Fruit fly (Drosophila melanogaster) whole organism, adult: ENCODE measurements around the gene CG17917.

Source experiments
- CG33017 ChIP-seq: fragments of 200-800 bp; sonication (Bioruptor generic); optimal IDR thresholded peaks from 2 replicates; lab custom pipeline; 2018; ENCODE audit warnings: missing biosample characterization, mild to moderate bottlenecking, missing genetic modification characterization, moderate library complexity
- CG7045 ChIP-seq: fragments of 200-800 bp; sonication (Bioruptor generic); optimal IDR thresholded peaks from 2 replicates; lab custom pipeline; 2017; ENCODE audit warnings: missing biosample characterization, mild to moderate bottlenecking, missing genetic modification characterization
- CG7101 ChIP-seq: fragments of 200-800 bp; sonication (Bioruptor generic); optimal IDR thresholded peaks from 2 replicates; lab custom pipeline; 2018; ENCODE audit warnings: missing biosample characterization, mild to moderate bottlenecking, missing genetic modification characterization, moderate library complexity
- Hr96 ChIP-seq: fragments of 200-800 bp; sonication (Bioruptor generic); optimal IDR thresholded peaks from 2 replicates; lab custom pipeline; 2016; ENCODE audit warnings: missing biosample characterization, missing genetic modification characterization
- bab1 ChIP-seq: fragments of 200-800 bp; sonication (Bioruptor generic); optimal IDR thresholded peaks from 3 replicates; lab custom pipeline; 2019; ENCODE audit warnings: missing biosample characterization, mild to moderate bottlenecking, missing genetic modification characterization, moderate library complexity
- tj ChIP-seq: fragments of 200-800 bp; sonication (Bioruptor generic); optimal IDR thresholded peaks from 3 replicates; lab custom pipeline; 2017; ENCODE audit warnings: missing biosample characterization, mild to moderate bottlenecking, missing genetic modification characterization, moderate library complexity

DNA sequence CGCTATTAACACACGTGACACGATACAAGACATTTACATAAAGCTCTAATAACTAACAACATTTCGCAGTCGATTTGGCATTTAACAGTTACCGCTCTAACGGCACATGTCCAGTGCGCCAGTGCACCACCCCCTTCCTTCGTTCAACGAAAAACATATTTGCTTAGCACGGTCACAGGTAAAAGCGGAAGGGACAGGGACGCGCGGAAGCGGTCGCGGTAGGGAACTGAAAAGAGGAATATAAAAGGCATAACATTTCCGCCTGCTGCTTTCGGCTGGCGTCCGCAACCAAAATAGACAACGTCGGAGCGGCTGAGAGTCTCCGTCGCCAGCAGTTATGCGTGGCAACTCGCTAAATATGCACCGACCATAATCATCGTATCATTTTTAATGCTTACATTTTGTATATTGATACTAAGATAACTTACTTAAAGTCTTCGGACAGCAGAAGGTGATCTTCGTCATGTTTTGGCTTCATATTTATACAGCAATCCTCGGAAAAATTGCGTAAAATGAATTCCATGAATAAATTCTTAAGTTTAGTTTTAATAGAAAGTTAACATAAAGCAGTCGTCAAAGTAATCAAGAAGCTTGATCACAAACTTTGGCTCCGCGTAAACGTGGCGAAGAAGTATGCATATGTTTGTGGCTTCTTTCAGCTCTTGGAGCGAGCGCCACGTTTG lies 10.1 kb downstream of the CG17917 start:
- TF ChIP-seq CG33017 (tag; lab: Kevin White, UChicago): peak; percentile 9
- TF ChIP-seq tj (GFP tag; lab: Kevin White, UChicago): no peak
- TF ChIP-seq CG7101 (tag; lab: Kevin White, UChicago): peak; percentile 12
- TF ChIP-seq Hr96: no peak
- TF ChIP-seq CG7045 (GFP tag; lab: Kevin White, UChicago): no peak
- TF ChIP-seq bab1 (GFP tag; lab: Kevin White, UChicago): no peak
